Worm (Caenorhabditis elegans) whole organism, dauer: ENCODE measurements around the gene del-10.

Source experiments
- unc-62 ChIP-seq: sonication (generic microtip); optimal IDR thresholded peaks from 2 replicates; lab custom pipeline; 2017; ENCODE audit warnings: missing biosample characterization, missing genetic modification reagents, missing genetic modification characterization

Gene del-10

ce11 chrII:6482102-6482501 is at the start of gene del-10:
Gene del-10, minus strand, starts transcription at chrII:6482125.
- no peak for TF ChIP-seq unc-62 (GFP tag; lab: Kevin White, UChicago)

ce11 chrII:6531527-6531926 is 49.6 kb upstream of the del-10 start, which contains the start of gene abch-1:
Gene abch-1, minus strand, starts transcription at chrII:6531627.
- no peak for TF ChIP-seq unc-62 (GFP tag; lab: Kevin White, UChicago)

ce11 chrII:6528629-6529028 is 46.7 kb upstream of the del-10 start, which contains the start of gene C56E6.4:
Gene C56E6.4, minus strand, starts transcription at chrII:6528729.
- TF ChIP-seq unc-62 (GFP tag; lab: Kevin White, UChicago): no peak

ce11 chrII:6526136-6526684 is 44.3 kb upstream of the del-10 start:
- no peak for TF ChIP-seq unc-62 (GFP tag; lab: Kevin White, UChicago)

- TF ChIP-seq unc-62 (GFP tag; lab: Kevin White, UChicago): no peak
Observed at ce11 chrII:6524501-6524977, 42.6 kb upstream of the del-10 start, which contains the start of gene C56E6.2. Gene C56E6.2, plus strand, starts transcription at chrII:6524927.

ce11 chrII:6523940-6524339 is 42.0 kb upstream of the del-10 start:
- TF ChIP-seq unc-62 (GFP tag; lab: Kevin White, UChicago): no peak

ce11 chrII:6522622-6523254 is 40.8 kb upstream of the del-10 start:
- TF ChIP-seq unc-62 (GFP tag; lab: Kevin White, UChicago): no peak

ce11 chrII:6521316-6521715 is 39.4 kb upstream of the del-10 start, which contains the start of gene toe-2:
Gene toe-2, minus strand, starts transcription at chrII:6521385.
- no peak for TF ChIP-seq unc-62 (GFP tag; lab: Kevin White, UChicago)

ce11 chrII:6520103-6520502 is 38.2 kb upstream of the del-10 start:
- no peak for TF ChIP-seq unc-62 (GFP tag; lab: Kevin White, UChicago)

ce11 chrII:6519703-6520102 is 37.8 kb upstream of the del-10 start:
- no peak for TF ChIP-seq unc-62 (GFP tag; lab: Kevin White, UChicago)

ce11 chrII:6516276-6516675 is 34.4 kb upstream of the del-10 start, which contains the start of gene C56E6.7:
Gene C56E6.7, plus strand, starts transcription at chrII:6516576.
- no peak for TF ChIP-seq unc-62 (GFP tag; lab: Kevin White, UChicago)

- no peak for TF ChIP-seq unc-62 (GFP tag; lab: Kevin White, UChicago)
Observed at ce11 chrII:6513911-6514310, 32.0 kb upstream of the del-10 start, which contains the start of gene R05G9R.1. Gene R05G9R.1, minus strand, starts transcription at chrII:6514011.

ce11 chrII:6513357-6513756 is 31.4 kb upstream of the del-10 start:
- no peak for TF ChIP-seq unc-62 (GFP tag; lab: Kevin White, UChicago)

- no peak for TF ChIP-seq unc-62 (GFP tag; lab: Kevin White, UChicago)
Observed at ce11 chrII:6502826-6503225, 20.9 kb upstream of the del-10 start, which contains the start of gene R05G9.1. Gene R05G9.1, plus strand, starts transcription at chrII:6503168.

- no peak for TF ChIP-seq unc-62 (GFP tag; lab: Kevin White, UChicago)
Observed at ce11 chrII:6501420-6501819, 19.5 kb upstream of the del-10 start, which contains the start of gene R05G9.3. Gene R05G9.3, minus strand, starts transcription at chrII:6501520.

- no peak for TF ChIP-seq unc-62 (GFP tag; lab: Kevin White, UChicago)
Observed at ce11 chrII:6500161-6500560, 18.2 kb upstream of the del-10 start, which contains the start of gene R05G9.5. Gene R05G9.5, minus strand, starts transcription at chrII:6500261.
